Worm (Caenorhabditis elegans) whole organism, late embryonic: ENCODE results near the gene lgc-18.

Experiments used
- C08G9.2 ChIP-seq: sonication (generic microtip); optimal IDR thresholded peaks from 2 replicates; lab custom pipeline; 2016; ENCODE audit warnings: mild to moderate bottlenecking, missing genetic modification characterization, moderate library complexity, missing compliant biosample characterization
- K02D7.2 ChIP-seq: sonication (generic microtip); optimal IDR thresholded peaks from 2 replicates; lab custom pipeline; 2017; ENCODE audit warnings: mild to moderate bottlenecking, missing genetic modification characterization, missing compliant biosample characterization
- T23F11.4 ChIP-seq: fragments of 200-800 bp; sonication (Bioruptor generic); optimal IDR thresholded peaks from 2 replicates; lab custom pipeline; 2018; ENCODE audit warnings: mild to moderate bottlenecking, missing genetic modification characterization, missing compliant biosample characterization
- ceh-14 ChIP-seq: sonication (generic microtip); optimal IDR thresholded peaks from 2 replicates; lab custom pipeline; 2016; ENCODE audit warnings: missing genotype, missing genetic modification characterization, missing compliant biosample characterization
- ceh-19 ChIP-seq: fragments of 200-800 bp; sonication (Bioruptor generic); optimal IDR thresholded peaks from 2 replicates; lab custom pipeline; 2018; ENCODE audit warnings: mild to moderate bottlenecking, missing genetic modification characterization, missing compliant biosample characterization
- ceh-45 ChIP-seq: fragments of 200-800 bp; sonication (Bioruptor generic); IDR thresholded peaks from 2 replicates; pipeline ENCODE4 v1.3.6; 2022; ENCODE audit warnings: missing genetic modification reagents, missing genetic modification characterization, missing compliant biosample characterization
- ceh-9 ChIP-seq: sonication (generic microtip); optimal IDR thresholded peaks from 2 replicates; lab custom pipeline; 2016; ENCODE audit warnings: mild to moderate bottlenecking, missing genetic modification characterization, inconsistent platforms, missing compliant biosample characterization
- che-1 ChIP-seq: sonication (generic microtip); optimal IDR thresholded peaks from 2 replicates; lab custom pipeline; 2016; ENCODE audit warnings: mild to moderate bottlenecking, missing genetic modification characterization, missing compliant biosample characterization
- dve-1 ChIP-seq: sonication (generic microtip); optimal IDR thresholded peaks from 2 replicates; lab custom pipeline; 2017; ENCODE audit warnings: antibody characterized with exemption, mild to moderate bottlenecking, missing genetic modification characterization, missing compliant biosample characterization
- elt-2 ChIP-seq: sonication (generic microtip); optimal IDR thresholded peaks from 2 replicates; lab custom pipeline; 2016; ENCODE audit warnings: missing genetic modification reagents, missing genetic modification characterization, missing compliant biosample characterization
- ets-4 ChIP-seq: sonication (generic microtip); optimal IDR thresholded peaks from 2 replicates; lab custom pipeline; 2016; ENCODE audit warnings: missing genetic modification characterization, missing compliant biosample characterization
- eyg-1 ChIP-seq: sonication (generic microtip); optimal IDR thresholded peaks from 2 replicates; lab custom pipeline; 2016; ENCODE audit warnings: missing genotype, missing genetic modification characterization, missing compliant biosample characterization
- fax-1 ChIP-seq: sonication (generic microtip); optimal IDR thresholded peaks from 2 replicates; lab custom pipeline; 2016; ENCODE audit warnings: missing genotype, missing genetic modification characterization, missing compliant biosample characterization
- hlh-13 ChIP-seq: fragments of 200-800 bp; sonication (Bioruptor generic); optimal IDR thresholded peaks from 2 replicates; lab custom pipeline; 2018; ENCODE audit warnings: mild to moderate bottlenecking, missing genetic modification characterization, missing compliant biosample characterization
- hlh-15 ChIP-seq: sonication (generic microtip); optimal IDR thresholded peaks from 2 replicates; lab custom pipeline; 2016; ENCODE audit warnings: missing genetic modification characterization, missing compliant biosample characterization
- hlh-30 ChIP-seq: sonication (generic microtip); optimal IDR thresholded peaks from 2 replicates; lab custom pipeline; 2017; ENCODE audit warnings: antibody characterized with exemption, missing genetic modification characterization, missing compliant biosample characterization; ENCODE audit not compliant: insufficient read depth
- hlh-6 ChIP-seq: sonication (generic microtip); optimal IDR thresholded peaks from 2 replicates; lab custom pipeline; 2016; ENCODE audit warnings: missing genotype, missing genetic modification characterization, missing compliant biosample characterization
- lim-6 ChIP-seq: sonication (generic microtip); optimal IDR thresholded peaks from 2 replicates; lab custom pipeline; 2016; ENCODE audit warnings: missing genetic modification characterization, missing compliant biosample characterization
- madf-2 ChIP-seq: sonication (generic microtip); optimal IDR thresholded peaks from 2 replicates; lab custom pipeline; 2017; ENCODE audit warnings: missing genetic modification characterization, missing compliant biosample characterization
- mec-3 ChIP-seq: sonication (generic microtip); optimal IDR thresholded peaks from 2 replicates; lab custom pipeline; 2016; ENCODE audit warnings: borderline replicate concordance, missing genetic modification characterization, missing compliant biosample characterization
- odd-2 ChIP-seq: sonication (generic microtip); optimal IDR thresholded peaks from 2 replicates; lab custom pipeline; 2017; ENCODE audit warnings: antibody characterized with exemption, mild to moderate bottlenecking, missing genetic modification characterization, missing compliant biosample characterization
- pag-3 ChIP-seq: sonication (generic microtip); optimal IDR thresholded peaks from 2 replicates; lab custom pipeline; 2016; ENCODE audit warnings: missing compliant biosample characterization, missing genetic modification characterization, borderline replicate concordance
- pax-1 ChIP-seq: fragments of 150-350 bp; optimal IDR thresholded peaks from 2 replicates; lab custom pipeline; 2014; ENCODE audit warnings: missing biosample characterization, missing genetic modification characterization
- pha-2 ChIP-seq: sonication (generic microtip); optimal IDR thresholded peaks from 2 replicates; lab custom pipeline; 2017; ENCODE audit warnings: mild to moderate bottlenecking, missing genetic modification characterization, missing compliant biosample characterization
- pqm-1 ChIP-seq: sonication (generic microtip); optimal IDR thresholded peaks from 2 replicates; lab custom pipeline; 2016; ENCODE audit warnings: missing genetic modification characterization, missing compliant biosample characterization
- pros-1 ChIP-seq: fragments of 150-350 bp; optimal IDR thresholded peaks from 2 replicates; lab custom pipeline; 2014; ENCODE audit warnings: missing biosample characterization, missing genetic modification reagents, missing genetic modification characterization
- ref-2 ChIP-seq: sonication (generic microtip); optimal IDR thresholded peaks from 2 replicates; lab custom pipeline; 2016; ENCODE audit warnings: missing genetic modification characterization, missing compliant biosample characterization
- tbx-2 ChIP-seq: sonication (generic microtip); optimal IDR thresholded peaks from 2 replicates; lab custom pipeline; 2016; ENCODE audit warnings: missing genetic modification characterization, missing compliant biosample characterization
- unc-3 ChIP-seq, 2 experiments: fragments of 200-800 bp in 1 of 2; sonication (Bioruptor generic) in 1 of 2; sonication (generic microtip) in 1 of 2; conservative IDR thresholded peaks in 1 of 2; optimal IDR thresholded peaks in 1 of 2; 2 replicates each; pipeline versions ENCODE4 v1.3.6 to Lab custom; 2016 to 2022; ENCODE audit warnings: missing compliant biosample characterization in 2 of 2, missing genetic modification characterization in 2 of 2, missing genetic modification reagents in 1 of 2
- unc-86 ChIP-seq: sonication (generic microtip); optimal IDR thresholded peaks from 2 replicates; lab custom pipeline; 2016; ENCODE audit warnings: missing genetic modification characterization, missing compliant biosample characterization
- zip-5 ChIP-seq: sonication (generic microtip); optimal IDR thresholded peaks from 2 replicates; lab custom pipeline; 2016; ENCODE audit warnings: missing genetic modification characterization, missing compliant biosample characterization
- ztf-16 ChIP-seq: sonication (generic microtip); optimal IDR thresholded peaks from 2 replicates; lab custom pipeline; 2017; ENCODE audit warnings: missing genetic modification characterization, missing compliant biosample characterization

Gene lgc-18

ce11 chrX:12160002-12160690 lies 34.7 kb downstream of the lgc-18 start, which contains the start of gene F57G12.2:
F57G12.2 (minus strand) TSS chrX:12160052.
- no peak for TF ChIP-seq elt-2
- TF ChIP-seq pax-1 (tag; lab: Kevin White, UChicago) = no peak
- no peak for TF ChIP-seq ceh-19 (GFP tag; lab: Kevin White, UChicago)
- no peak for TF ChIP-seq dve-1 (tag; lab: Kevin White, UChicago)
- no peak for TF ChIP-seq zip-5 (tag; lab: Kevin White, UChicago)
- TF ChIP-seq pros-1 (tag; lab: Kevin White, UChicago) = no peak
- TF ChIP-seq K02D7.2 = no peak
- no peak for TF ChIP-seq unc-3 (GFP tag; conservative IDR thresholded peaks at IDR 0.05; lab: Robert Waterston, UW)
- TF ChIP-seq unc-3 (tag; optimal IDR thresholded peaks at IDR 0.05; lab: Kevin White, UChicago) = no peak
- no peak for TF ChIP-seq mec-3 (tag; lab: Kevin White, UChicago)
- TF ChIP-seq pag-3 (tag; lab: Kevin White, UChicago) = no peak

- TF ChIP-seq pax-1 (tag; lab: Kevin White, UChicago) = no peak
Measured at ce11 chrX:12162659-12163058, 37.3 kb downstream of the lgc-18 start.

- TF ChIP-seq ceh-19 (GFP tag; lab: Kevin White, UChicago) (no peak), T23F11.4 (GFP tag; lab: Kevin White, UChicago) (no peak), hlh-15 (tag; lab: Kevin White, UChicago) (no peak), C08G9.2 (no peak), pha-2 (tag; lab: Kevin White, UChicago) (no peak), madf-2 (no peak), hlh-13 (GFP tag; lab: Kevin White, UChicago) (no peak), ceh-14 (tag; lab: Kevin White, UChicago) (no peak)
- TF ChIP-seq, all 69 proteins: peak for 0
Measured at ce11 chrX:12164047-12164446, 38.6 kb downstream of the lgc-18 start.

ce11 chrX:12164943-12165342 lies 39.5 kb downstream of the lgc-18 start:
- TF ChIP-seq unc-86 (no peak), tbx-2 (tag; lab: Kevin White, UChicago) (no peak), hlh-6 (tag; lab: Kevin White, UChicago) (no peak), ets-4 (tag; lab: Kevin White, UChicago) (no peak), fax-1 (tag; lab: Kevin White, UChicago) (no peak), lim-6 (no peak), ref-2 (tag; lab: Kevin White, UChicago) (no peak), ztf-16 (tag; lab: Kevin White, UChicago) (no peak), che-1 (tag; lab: Kevin White, UChicago) (no peak), ceh-45 (GFP tag; lab: Robert Waterston, UW) (no peak), ceh-14 (tag; lab: Kevin White, UChicago) (no peak), pqm-1 (no peak), eyg-1 (no peak), elt-2 (no peak), odd-2 (no peak), ceh-9 (tag; lab: Kevin White, UChicago) (no peak)

ce11 chrX:12167632-12168377 lies 42.4 kb downstream of the lgc-18 start:
- no peak for TF ChIP-seq zip-5 (tag; lab: Kevin White, UChicago)
- TF ChIP-seq hlh-30 (tag; lab: Kevin White, UChicago) = peak; percentile 34
